Worm (Caenorhabditis elegans): ENCODE results near the gene cey-4.

Gene cey-4

DNA sequence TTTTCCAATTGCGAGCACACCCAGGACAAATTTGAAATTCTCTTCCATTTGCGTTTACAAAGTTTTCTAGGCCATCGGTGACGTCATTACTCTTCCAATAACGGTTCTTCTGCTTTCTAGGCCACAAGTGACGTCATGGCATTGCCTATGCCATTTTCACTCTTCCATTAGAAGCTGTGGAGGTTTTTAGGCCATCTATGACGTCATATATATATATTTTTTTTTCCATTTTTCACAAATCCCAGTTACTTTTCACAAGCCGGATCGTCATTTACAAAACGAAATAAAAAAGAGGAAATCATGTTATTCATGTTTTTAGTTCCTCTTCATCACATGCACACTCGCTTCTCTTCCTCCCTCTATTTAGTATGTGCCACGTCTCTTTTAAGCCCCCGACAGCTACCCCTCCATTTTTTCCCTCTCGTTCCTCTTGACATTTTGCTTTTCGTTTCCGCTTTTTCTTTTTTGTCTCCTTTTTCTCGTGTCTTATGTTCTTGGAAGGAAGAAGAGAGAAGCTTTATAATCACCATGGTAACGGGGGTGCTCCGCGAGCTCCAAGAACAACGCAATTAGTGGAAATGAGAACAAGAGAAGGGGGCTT is 34.6 kb upstream of the cey-4 start:
- TF ChIP-seq nhr-76 (tag; optimal IDR thresholded peaks at IDR 0.05) (no peak), daf-12 (tag; optimal IDR thresholded peaks at IDR 0.05) (no peak), lin-15B (tag; optimal IDR thresholded peaks at IDR 0.05) (peak; percentile 21), nfya-1 (tag; optimal IDR thresholded peaks at IDR 0.05; ENCODE audit: insufficient read depth) (peak; percentile 38), unc-62 (GFP tag; optimal IDR thresholded peaks at IDR 0.05) (no peak), snpc-4 (tag; optimal IDR thresholded peaks at IDR 0.05) (peak; percentile 39), lin-39 (tag; optimal IDR thresholded peaks at IDR 0.05) (peak; percentile 18), nhr-11 (tag; optimal IDR thresholded peaks at IDR 0.05) (peak; percentile 16), fkh-10 (GFP tag; optimal IDR thresholded peaks at IDR 0.05) (peak; percentile 71)

DNA sequence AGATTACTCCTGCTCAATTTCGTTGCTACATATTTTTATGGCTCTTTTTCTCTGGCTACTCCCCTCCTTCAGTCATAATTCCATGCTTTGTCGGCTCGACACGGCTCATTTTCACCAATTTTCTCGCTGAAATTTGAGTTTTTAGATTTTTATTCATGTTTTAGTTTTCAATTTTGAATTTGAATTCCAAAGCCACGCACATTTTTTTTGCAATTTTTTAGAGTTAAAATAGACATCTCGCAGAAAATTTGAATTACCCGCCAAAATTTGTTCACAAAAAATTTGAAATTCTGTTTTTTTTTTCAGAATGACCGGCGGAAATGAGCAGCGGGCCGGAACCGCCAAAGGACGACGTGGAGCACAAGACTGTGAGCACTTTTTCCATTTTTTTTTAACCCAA is 33.8 kb upstream of the cey-4 start, which contains the start of gene unc-119:
TSS of gene unc-119 (plus strand) at position 301 of the 400 bp plus-strand sequence.
- no peak for TF ChIP-seq pha-4 (tag; optimal IDR thresholded peaks at IDR 0.05)
- no peak for TF ChIP-seq sea-2 (GFP tag; optimal IDR thresholded peaks at IDR 0.05)
- no peak for TF ChIP-seq unc-62 (GFP tag; optimal IDR thresholded peaks at IDR 0.05)
- no peak for TF ChIP-seq lin-39 (tag; optimal IDR thresholded peaks at IDR 0.05)
- no peak for TF ChIP-seq ceh-82 (tag; optimal IDR thresholded peaks at IDR 0.05)
- TF ChIP-seq nhr-77 (tag; optimal IDR thresholded peaks at IDR 0.05): no peak
- TF ChIP-seq jun-1 (tag; optimal IDR thresholded peaks at IDR 0.05): no peak
- no peak for TF ChIP-seq tbx-2 (tag; optimal IDR thresholded peaks at IDR 0.05)
- no peak for TF ChIP-seq aly-2 (tag; optimal IDR thresholded peaks at IDR 0.05)

DNA sequence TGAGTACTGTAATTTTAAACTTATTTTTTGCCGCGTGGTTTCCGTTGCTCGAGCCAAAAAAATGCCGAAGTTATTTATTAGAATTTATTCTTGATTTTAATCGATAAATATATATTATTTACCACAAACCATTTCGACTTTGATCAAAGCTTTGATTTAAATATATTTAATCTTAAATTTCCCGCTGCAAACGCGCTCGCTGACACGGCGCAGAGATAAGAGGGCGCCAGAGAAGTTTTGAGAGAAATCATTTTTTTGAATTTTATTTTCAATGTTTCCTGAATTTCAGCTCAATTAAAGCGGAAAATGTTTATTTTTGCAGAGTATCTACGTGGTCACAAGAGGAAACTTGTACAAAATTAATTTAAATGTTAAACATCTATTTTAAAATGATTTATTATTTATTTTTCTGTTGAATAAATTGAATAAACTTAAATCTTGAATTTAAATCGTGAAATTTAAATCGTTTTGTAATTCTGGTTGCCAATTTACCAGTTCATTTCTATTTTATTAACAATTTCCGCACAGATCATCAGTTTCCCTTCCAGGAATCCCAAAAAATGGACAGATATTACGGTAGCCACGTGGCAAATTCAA is 27.4 kb upstream of the cey-4 start, which contains the start of gene com-1:
TSS of gene com-1 (plus strand) at position 547 of the 597 bp plus-strand sequence.
- TF ChIP-seq mdl-1 (tag; optimal IDR thresholded peaks at IDR 0.05) (no peak), nhr-76 (tag; optimal IDR thresholded peaks at IDR 0.05) (no peak), sea-2 (GFP tag; optimal IDR thresholded peaks at IDR 0.05) (no peak), ama-1 (optimal IDR thresholded peaks at IDR 0.05) (no peak), nhr-77 (tag; optimal IDR thresholded peaks at IDR 0.05) (no peak), ZK546.5 (tag; optimal IDR thresholded peaks at IDR 0.05) (no peak), pha-4 (tag; optimal IDR thresholded peaks at IDR 0.05) (peak; percentile 70), jun-1 (tag; optimal IDR thresholded peaks at IDR 0.05) (no peak), snpc-4 (tag; optimal IDR thresholded peaks at IDR 0.05) (peak; percentile 26), nfya-1 (tag; optimal IDR thresholded peaks at IDR 0.05; ENCODE audit: insufficient read depth) (peak; percentile 54), elt-3 (tag; optimal IDR thresholded peaks at IDR 0.05) (no peak), tbx-2 (tag; optimal IDR thresholded peaks at IDR 0.05) (no peak), egl-27 (tag; optimal IDR thresholded peaks at IDR 0.05) (no peak), fkh-10 (GFP tag; optimal IDR thresholded peaks at IDR 0.05) (no peak), nhr-237 (tag; optimal IDR thresholded peaks at IDR 0.05) (no peak), hmg-11 (tag; optimal IDR thresholded peaks at IDR 0.05) (peak; percentile 41), unc-62 (GFP tag; optimal IDR thresholded peaks at IDR 0.05) (no peak), lin-15B (tag; optimal IDR thresholded peaks at IDR 0.05) (peak; percentile 83), nhr-23 (tag; optimal IDR thresholded peaks at IDR 0.05) (peak; percentile 42)

ce11 chrIII:10894220-10894619 is 25.7 kb upstream of the cey-4 start, which contains the start of gene fbxb-87:
fbxb-87 (plus strand) TSS chrIII:10894520.
- TF ChIP-seq skn-1 (tag; optimal IDR thresholded peaks at IDR 0.05) (no peak), tbx-2 (tag; optimal IDR thresholded peaks at IDR 0.05) (no peak), nhr-77 (tag; optimal IDR thresholded peaks at IDR 0.05) (no peak), nhr-43 (tag; optimal IDR thresholded peaks at IDR 0.05; ENCODE audit: poor library complexity, severe bottlenecking) (no peak), aly-2 (tag; optimal IDR thresholded peaks at IDR 0.05) (no peak)

ce11 chrIII:10888824-10889223 is 20.3 kb upstream of the cey-4 start:
- TF ChIP-seq lsy-12 (tag; optimal IDR thresholded peaks at IDR 0.05) (no peak), sea-2 (GFP tag; optimal IDR thresholded peaks at IDR 0.05) (no peak), nhr-23 (tag; optimal IDR thresholded peaks at IDR 0.05) (no peak), daf-12 (tag; optimal IDR thresholded peaks at IDR 0.05) (no peak), nhr-76 (tag; optimal IDR thresholded peaks at IDR 0.05) (no peak), ceh-28 (tag; optimal IDR thresholded peaks at IDR 0.05) (no peak)

DNA sequence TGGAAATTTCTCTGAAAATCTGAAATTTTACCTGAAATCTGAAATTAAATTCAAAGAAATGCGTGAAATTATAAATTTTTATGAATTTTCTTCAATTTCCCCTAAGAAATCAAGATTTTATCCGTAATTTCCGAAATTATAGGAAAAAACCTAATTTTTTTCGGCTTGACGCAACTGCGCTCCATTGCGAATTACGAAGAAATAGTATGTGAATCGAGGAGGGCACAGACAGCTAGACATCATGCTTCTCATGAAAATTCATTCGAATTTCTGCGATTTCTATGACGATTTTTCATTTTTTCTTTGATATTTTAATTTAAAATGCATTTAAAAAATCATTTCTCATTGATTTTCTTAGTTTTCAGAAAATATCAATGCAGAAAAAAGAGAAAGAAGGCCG is 13.5 kb upstream of the cey-4 start:
- TF ChIP-seq ZK546.5 (tag; optimal IDR thresholded peaks at IDR 0.05): no peak
- TF ChIP-seq egl-5 (tag; optimal IDR thresholded peaks at IDR 0.05): peak; percentile 40
- no peak for TF ChIP-seq unc-39 (tag; optimal IDR thresholded peaks at IDR 0.05)
- peak; percentile 90 for TF ChIP-seq lin-15B (tag; optimal IDR thresholded peaks at IDR 0.05)
- TF ChIP-seq egl-27 (tag; optimal IDR thresholded peaks at IDR 0.05): no peak
- no peak for TF ChIP-seq tbx-2 (tag; optimal IDR thresholded peaks at IDR 0.05)
- no peak for TF ChIP-seq nhr-12 (tag; optimal IDR thresholded peaks at IDR 0.05)
- TF ChIP-seq snpc-4 (tag; optimal IDR thresholded peaks at IDR 0.05): peak; percentile 46
- TF ChIP-seq nfya-1 (tag; optimal IDR thresholded peaks at IDR 0.05; ENCODE audit: insufficient read depth): peak; percentile 77
- TF ChIP-seq zag-1 (tag; optimal IDR thresholded peaks at IDR 0.05): no peak
- no peak for TF ChIP-seq ceh-16 (tag; optimal IDR thresholded peaks at IDR 0.05)
- TF ChIP-seq nhr-76 (tag; optimal IDR thresholded peaks at IDR 0.05): no peak
- TF ChIP-seq nhr-67 (tag; optimal IDR thresholded peaks at IDR 0.05): no peak
- no peak for TF ChIP-seq elt-3 (tag; optimal IDR thresholded peaks at IDR 0.05)
- no peak for TF ChIP-seq sea-2 (GFP tag; optimal IDR thresholded peaks at IDR 0.05)
- no peak for TF ChIP-seq nhr-28 (tag; optimal IDR thresholded peaks at IDR 0.05)
- no peak for TF ChIP-seq mdl-1 (tag; optimal IDR thresholded peaks at IDR 0.05)
- no peak for TF ChIP-seq ztf-11 (tag; optimal IDR thresholded peaks at IDR 0.05)
- peak; percentile 5 for TF ChIP-seq pqm-1 (tag; optimal IDR thresholded peaks at IDR 0.05)
- no peak for TF ChIP-seq nhr-11 (tag; optimal IDR thresholded peaks at IDR 0.05)
- TF ChIP-seq elt-2 (tag; optimal IDR thresholded peaks at IDR 0.05): no peak
- TF ChIP-seq aly-2 (tag; optimal IDR thresholded peaks at IDR 0.05): no peak
- no peak for TF ChIP-seq ama-1 (optimal IDR thresholded peaks at IDR 0.05)
